Worm (Caenorhabditis elegans) whole organism, L2 larva: ENCODE measurements around the gene grsp-4.

Experiments used
- C34F6.9 ChIP-seq: fragments of 150-350 bp; optimal IDR thresholded peaks from 2 replicates; lab custom pipeline; 2014; ENCODE audit warnings: missing biosample characterization, missing genetic modification characterization
- F13H6.1 ChIP-seq: sonication (generic microtip); optimal IDR thresholded peaks from 2 replicates; lab custom pipeline; 2016; ENCODE audit warnings: missing genetic modification characterization, missing compliant biosample characterization
- R02D3.7 ChIP-seq: fragments of 150-350 bp; optimal IDR thresholded peaks from 2 replicates; lab custom pipeline; 2014; ENCODE audit warnings: missing biosample characterization, missing genetic modification characterization
- Y55F3AM.14 ChIP-seq: fragments of 200-800 bp; sonication (Bioruptor generic); optimal IDR thresholded peaks from 2 replicates; lab custom pipeline; 2018; ENCODE audit warnings: mild to moderate bottlenecking, missing genetic modification characterization, missing compliant biosample characterization
- ZK546.5 ChIP-seq: sonication (generic microtip); optimal IDR thresholded peaks from 2 replicates; lab custom pipeline; 2017; ENCODE audit warnings: missing biosample characterization, missing genetic modification characterization
- alr-1 ChIP-seq: fragments of 150-350 bp; optimal IDR thresholded peaks from 2 replicates; lab custom pipeline; 2014; ENCODE audit warnings: missing biosample characterization, missing genetic modification characterization
- aly-2 ChIP-seq: fragments of 150-350 bp; optimal IDR thresholded peaks from 2 replicates; lab custom pipeline; 2014; ENCODE audit warnings: missing biosample characterization, missing genetic modification characterization
- ama-1 ChIP-seq: fragments of 150-350 bp; optimal IDR thresholded peaks from 2 replicates; lab custom pipeline; 2018; ENCODE audit warnings: inconsistent platforms
- blmp-1 ChIP-seq: sonication (generic microtip); optimal IDR thresholded peaks from 2 replicates; lab custom pipeline; 2017; ENCODE audit warnings: missing genetic modification characterization, mild to moderate bottlenecking, missing compliant biosample characterization, antibody characterized with exemption, moderate library complexity; ENCODE audit not compliant: insufficient read depth
- ceh-16 ChIP-seq: fragments of 150-350 bp; optimal IDR thresholded peaks from 2 replicates; lab custom pipeline; 2014; ENCODE audit warnings: missing biosample characterization, missing genetic modification characterization
- ceh-82 ChIP-seq: fragments of 150-350 bp; optimal IDR thresholded peaks from 2 replicates; lab custom pipeline; 2014; ENCODE audit warnings: missing biosample characterization, missing genetic modification characterization
- crh-2 ChIP-seq: sonication (generic microtip); optimal IDR thresholded peaks from 2 replicates; lab custom pipeline; 2017; ENCODE audit warnings: missing biosample characterization, missing genetic modification characterization
- dmd-4 ChIP-seq: sonication (generic microtip); optimal IDR thresholded peaks from 2 replicates; lab custom pipeline; 2017; ENCODE audit warnings: missing biosample characterization, missing genetic modification characterization
- egl-27 ChIP-seq: sonication (generic microtip); optimal IDR thresholded peaks from 3 replicates; lab custom pipeline; 2017; ENCODE audit warnings: missing biosample characterization, missing genetic modification reagents, missing genetic modification characterization
- elt-1 ChIP-seq: fragments of 150-350 bp; optimal IDR thresholded peaks from 2 replicates; lab custom pipeline; 2014; ENCODE audit warnings: missing biosample characterization, missing genetic modification characterization
- elt-3 ChIP-seq: sonication (generic microtip); optimal IDR thresholded peaks from 2 replicates; lab custom pipeline; 2017; ENCODE audit warnings: missing biosample characterization, missing genetic modification characterization
- fos-1 ChIP-seq: fragments of 150-350 bp; optimal IDR thresholded peaks from 2 replicates; lab custom pipeline; 2014; ENCODE audit warnings: missing biosample characterization, missing genetic modification characterization
- gmeb-1 ChIP-seq: fragments of 150-350 bp; optimal IDR thresholded peaks from 2 replicates; lab custom pipeline; 2014; ENCODE audit warnings: missing biosample characterization, missing genetic modification characterization
- lin-11 ChIP-seq: fragments of 150-350 bp; sonication (generic microtip); optimal IDR thresholded peaks from 2 replicates; lab custom pipeline; 2014; ENCODE audit warnings: missing biosample characterization, missing genetic modification characterization, inconsistent platforms, mixed read lengths
- lin-13 ChIP-seq: fragments of 150-350 bp; optimal IDR thresholded peaks from 2 replicates; lab custom pipeline; 2014; ENCODE audit warnings: missing biosample characterization, missing genetic modification reagents, missing genetic modification characterization
- lin-39 ChIP-seq: fragments of 150-350 bp; optimal IDR thresholded peaks from 2 replicates; lab custom pipeline; 2014; ENCODE audit warnings: missing biosample characterization, missing genetic modification reagents, missing genetic modification characterization
- lsy-2 ChIP-seq, 2 experiments: fragments of 150-350 bp in 1 of 2; sonication (generic microtip) in 1 of 2; optimal IDR thresholded peaks; 2 replicates each; lab custom pipeline; 2014 to 2017; ENCODE audit warnings: missing biosample characterization in 2 of 2, missing genetic modification characterization in 2 of 2
- mab-5 ChIP-seq: fragments of 150-350 bp; optimal IDR thresholded peaks from 2 replicates; lab custom pipeline; 2014; ENCODE audit warnings: missing biosample characterization, missing genetic modification characterization
- mbf-1 ChIP-seq: sonication (generic microtip); optimal IDR thresholded peaks from 2 replicates; lab custom pipeline; 2017; ENCODE audit warnings: missing biosample characterization, missing genetic modification characterization
- mdl-1 ChIP-seq, 2 experiments: fragments of 150-350 bp in 1 of 2; sonication (generic microtip) in 1 of 2; optimal IDR thresholded peaks; 2 replicates each; lab custom pipeline; 2017; ENCODE audit warnings: missing biosample characterization in 2 of 2, missing genetic modification characterization in 2 of 2
- nhr-10 ChIP-seq: sonication (generic microtip); optimal IDR thresholded peaks from 2 replicates; lab custom pipeline; 2017; ENCODE audit warnings: missing biosample characterization, missing genetic modification characterization
- nhr-11 ChIP-seq: fragments of 150-350 bp; optimal IDR thresholded peaks from 2 replicates; lab custom pipeline; 2014; ENCODE audit warnings: missing biosample characterization, missing genetic modification characterization
- nhr-12 ChIP-seq: fragments of 150-350 bp; optimal IDR thresholded peaks from 2 replicates; lab custom pipeline; 2014; ENCODE audit warnings: missing biosample characterization, missing genetic modification characterization
- nhr-129 ChIP-seq: fragments of 150-350 bp; optimal IDR thresholded peaks from 2 replicates; lab custom pipeline; 2014; ENCODE audit warnings: missing biosample characterization, missing genetic modification characterization
- nhr-21 ChIP-seq: fragments of 150-350 bp; optimal IDR thresholded peaks from 2 replicates; lab custom pipeline; 2014; ENCODE audit warnings: missing biosample characterization, missing genetic modification characterization
- nhr-23 ChIP-seq: fragments of 150-350 bp; optimal IDR thresholded peaks from 2 replicates; lab custom pipeline; 2014; ENCODE audit warnings: missing biosample characterization, missing genetic modification reagents, missing genetic modification characterization
- nhr-237 ChIP-seq: fragments of 150-350 bp; optimal IDR thresholded peaks from 2 replicates; lab custom pipeline; 2014; ENCODE audit warnings: missing biosample characterization, missing genetic modification characterization
- nhr-25 ChIP-seq: fragments of 150-350 bp; sonication (generic microtip); optimal IDR thresholded peaks from 3 replicates; lab custom pipeline; 2014; ENCODE audit warnings: missing biosample characterization, missing genetic modification characterization
- nhr-6 ChIP-seq: fragments of 150-350 bp; optimal IDR thresholded peaks from 2 replicates; lab custom pipeline; 2014; ENCODE audit warnings: missing biosample characterization, missing genetic modification characterization
- nhr-77 ChIP-seq: fragments of 150-350 bp; optimal IDR thresholded peaks from 2 replicates; lab custom pipeline; 2014; ENCODE audit warnings: missing biosample characterization, missing genetic modification characterization
- peb-1 ChIP-seq: fragments of 150-350 bp; optimal IDR thresholded peaks from 2 replicates; lab custom pipeline; 2014; ENCODE audit warnings: missing biosample characterization, missing genetic modification characterization
- sem-4 ChIP-seq: fragments of 150-350 bp; optimal IDR thresholded peaks from 2 replicates; lab custom pipeline; 2014; ENCODE audit warnings: missing biosample characterization, missing genetic modification reagents, missing genetic modification characterization
- skn-1 ChIP-seq: sonication (generic microtip); optimal IDR thresholded peaks from 2 replicates; lab custom pipeline; 2017; ENCODE audit warnings: missing biosample characterization, missing genetic modification characterization
- sma-3 ChIP-seq: sonication (generic microtip); optimal IDR thresholded peaks from 2 replicates; lab custom pipeline; 2016; ENCODE audit warnings: missing genetic modification reagents, missing genetic modification characterization, missing compliant biosample characterization
- sma-9 ChIP-seq, 2 experiments: fragments of 150-350 bp in 1 of 2; sonication (generic microtip) in 1 of 2; optimal IDR thresholded peaks; 2 replicates each; lab custom pipeline; 2014 to 2016; ENCODE audit warnings: missing genetic modification characterization in 2 of 2, mild to moderate bottlenecking in 1 of 2, missing biosample characterization in 1 of 2, missing compliant biosample characterization in 1 of 2, missing genetic modification reagents in 1 of 2, moderate library complexity in 1 of 2
- snpc-4 ChIP-seq: fragments of 150-350 bp; optimal IDR thresholded peaks from 2 replicates; lab custom pipeline; 2014; ENCODE audit warnings: missing biosample characterization, missing genetic modification characterization
- unc-39 ChIP-seq: fragments of 150-350 bp; optimal IDR thresholded peaks from 2 replicates; lab custom pipeline; 2014; ENCODE audit warnings: missing biosample characterization, missing genetic modification characterization
- unc-55 ChIP-seq: fragments of 150-350 bp; sonication (generic microtip); optimal IDR thresholded peaks from 3 replicates; lab custom pipeline; 2014; ENCODE audit warnings: missing biosample characterization, missing genetic modification reagents, missing genetic modification characterization
- unc-62 ChIP-seq: fragments of 150-350 bp; optimal IDR thresholded peaks from 2 replicates; lab custom pipeline; 2014; ENCODE audit warnings: missing biosample characterization, missing genetic modification reagents, missing genetic modification characterization
- zag-1 ChIP-seq: fragments of 150-350 bp; optimal IDR thresholded peaks from 2 replicates; lab custom pipeline; 2014; ENCODE audit warnings: missing biosample characterization, missing genetic modification characterization
- ztf-1 ChIP-seq: fragments of 200-800 bp; sonication (Bioruptor generic); conservative IDR thresholded peaks from 2 replicates; pipeline ENCODE4 v1.3.6; 2022; ENCODE audit warnings: missing genetic modification characterization, missing compliant biosample characterization
- ztf-11 ChIP-seq: sonication (generic microtip); optimal IDR thresholded peaks from 2 replicates; lab custom pipeline; 2017; ENCODE audit warnings: missing biosample characterization, missing genetic modification characterization
- ztf-4 ChIP-seq: fragments of 150-350 bp; optimal IDR thresholded peaks from 2 replicates; lab custom pipeline; 2014; ENCODE audit warnings: missing biosample characterization, missing genetic modification characterization

Gene grsp-4

ce11 chrV:7624652-7625051, at the start of gene grsp-4:
TSS of gene grsp-4 (plus strand) at chrV:7624952.
- TF ChIP-seq snpc-4 (no peak), crh-2 (tag; lab: Kevin White, UChicago) (no peak), C34F6.9 (no peak), nhr-237 (no peak), lsy-2 (tag; optimal IDR thresholded peaks at IDR 0.05; lab: Kevin White, UChicago) (no peak), nhr-77 (tag; lab: Kevin White, UChicago) (no peak), mdl-1 (tag; optimal IDR thresholded peaks at IDR 0.05; lab: Kevin White, UChicago) (no peak), ama-1 (lab: Kevin White, UChicago) (no peak), unc-55 (GFP tag; lab: Kevin White, UChicago) (no peak), elt-1 (no peak)

- TF ChIP-seq ceh-82 (tag; lab: Kevin White, UChicago) (no peak), ztf-4 (no peak), ztf-11 (tag; lab: Kevin White, UChicago) (no peak), F13H6.1 (tag; lab: Kevin White, UChicago) (peak; percentile 69), Y55F3AM.14 (GFP tag; lab: Kevin White, UChicago) (no peak), mbf-1 (tag; lab: Kevin White, UChicago) (no peak), lin-39 (tag; lab: Kevin White, UChicago) (no peak), nhr-21 (tag; lab: Kevin White, UChicago) (peak; percentile 49), nhr-77 (tag; lab: Kevin White, UChicago) (no peak), fos-1 (tag; lab: Kevin White, UChicago) (no peak), C34F6.9 (peak; percentile 86), elt-3 (tag; lab: Kevin White, UChicago) (no peak), nhr-23 (tag; lab: Kevin White, UChicago) (no peak), peb-1 (tag; lab: Kevin White, UChicago) (no peak), ama-1 (lab: Kevin White, UChicago) (no peak), aly-2 (tag; lab: Kevin White, UChicago) (no peak), dmd-4 (tag; lab: Kevin White, UChicago) (no peak), skn-1 (tag; lab: Kevin White, UChicago) (no peak), nhr-12 (tag; lab: Kevin White, UChicago) (no peak), alr-1 (tag; lab: Kevin White, UChicago) (no peak), nhr-129 (peak; percentile 65), ztf-1 (no peak), lsy-2 (tag; optimal IDR thresholded peaks at IDR 0.05; lab: Kevin White, UChicago) (peak; percentile 63 to 82), sma-9 (GFP tag; optimal IDR thresholded peaks at IDR 0.05; lab: Kevin White, UChicago) (peak; percentile 74), sma-9 (tag; optimal IDR thresholded peaks at IDR 0.05; lab: Kevin White, UChicago) (no peak), lin-13 (GFP tag; lab: Kevin White, UChicago) (peak; percentile 40), R02D3.7 (tag; lab: Kevin White, UChicago) (no peak), gmeb-1 (peak; percentile 82), nhr-6 (tag; lab: Kevin White, UChicago) (peak; percentile 36), elt-1 (no peak), unc-55 (GFP tag; lab: Kevin White, UChicago) (peak; percentile 81), blmp-1 (no peak), unc-39 (no peak), crh-2 (tag; lab: Kevin White, UChicago) (peak; percentile 51), lin-11 (no peak), nhr-10 (tag; lab: Kevin White, UChicago) (no peak), sem-4 (tag; lab: Kevin White, UChicago) (peak; percentile 16), zag-1 (tag; lab: Kevin White, UChicago) (no peak), nhr-11 (tag; lab: Kevin White, UChicago) (no peak), nhr-25 (no peak), nhr-237 (no peak), mdl-1 (tag; optimal IDR thresholded peaks at IDR 0.05; lab: Kevin White, UChicago) (no peak), snpc-4 (peak; percentile 22), ZK546.5 (tag; lab: Kevin White, UChicago) (no peak), mab-5 (tag; lab: Kevin White, UChicago) (no peak), egl-27 (tag; lab: Kevin White, UChicago) (no peak), sma-3 (GFP tag; lab: Kevin White, UChicago) (peak; percentile 52), ceh-16 (tag; lab: Kevin White, UChicago) (no peak), unc-62 (no peak)
Measured at ce11 chrV:7575563-7575962, 49.2 kb upstream of the grsp-4 start, which contains the start of the genes snu-66 and ints-9. TSS of gene snu-66 (minus strand) at chrV:7575670. TSS of gene ints-9 (plus strand) at chrV:7575802.
